Worm (Caenorhabditis elegans) whole organism, L4 larva: ENCODE measurements around the gene C39F7.1.

ENCODE experiments used
- D1046.2 ChIP-seq: fragments of 200-800 bp; sonication (Bioruptor generic); IDR thresholded peaks from 2 replicates; pipeline ENCODE4 v1.3.6; 2022; ENCODE audit warnings: missing genetic modification characterization, missing compliant biosample characterization
- F26F4.8 ChIP-seq: fragments of 200-800 bp; sonication (Bioruptor generic); conservative IDR thresholded peaks from 2 replicates; pipeline ENCODE4 v1.3.6; 2022; ENCODE audit warnings: missing genetic modification characterization, missing compliant biosample characterization
- F49E8.2 ChIP-seq: sonication (generic microtip); optimal IDR thresholded peaks from 2 replicates; lab custom pipeline; 2016; ENCODE audit warnings: missing compliant biosample characterization, mild to moderate bottlenecking, missing genetic modification characterization, borderline replicate concordance
- Y5F2A.4 ChIP-seq: fragments of 200-800 bp; sonication (Bioruptor generic); optimal IDR thresholded peaks from 2 replicates; lab custom pipeline; 2018; ENCODE audit warnings: mild to moderate bottlenecking, missing genetic modification characterization, missing compliant biosample characterization
- ZK546.5 ChIP-seq, 2 experiments: sonication (generic microtip); optimal IDR thresholded peaks; 2 replicates each; lab custom pipeline; 2017; ENCODE audit warnings: missing biosample characterization in 2 of 2, missing genetic modification characterization in 2 of 2
- aly-2 ChIP-seq: sonication (generic microtip); optimal IDR thresholded peaks from 2 replicates; lab custom pipeline; 2018; ENCODE audit warnings: missing biosample characterization, missing genetic modification characterization
- ama-1 ChIP-seq: fragments of 150-350 bp; optimal IDR thresholded peaks from 2 replicates; lab custom pipeline; 2014; ENCODE audit warnings: inconsistent platforms, mixed read lengths
- ceh-62 ChIP-seq: sonication (generic microtip); optimal IDR thresholded peaks from 2 replicates; lab custom pipeline; 2017; ENCODE audit warnings: missing biosample characterization, missing genetic modification characterization
- ces-1 ChIP-seq: fragments of 150-350 bp; sonication (generic microtip); optimal IDR thresholded peaks from 4 replicates; lab custom pipeline; 2014; ENCODE audit warnings: missing biosample characterization, missing genetic modification reagents, missing genetic modification characterization
- ctbp-1 ChIP-seq: fragments of 200-800 bp; sonication (Bioruptor generic); IDR thresholded peaks from 2 replicates; pipeline ENCODE4 v1.3.6; 2022; ENCODE audit warnings: missing genetic modification reagents, missing genetic modification characterization, missing compliant biosample characterization
- daf-12 ChIP-seq: fragments of 150-350 bp; optimal IDR thresholded peaks from 2 replicates; lab custom pipeline; 2014; ENCODE audit warnings: missing biosample characterization, missing genetic modification reagents, missing genetic modification characterization
- daf-16 ChIP-seq, 3 experiments: sonication (generic microtip); optimal IDR thresholded peaks; 2 replicates each; lab custom pipeline; 2016 to 2017; ENCODE audit warnings: missing genetic modification characterization in 3 of 3, missing genetic modification reagents in 3 of 3, mild to moderate bottlenecking in 2 of 3, missing compliant biosample characterization in 2 of 3, missing biosample characterization in 1 of 3, moderate library complexity in 1 of 3
- daf-8 ChIP-seq: fragments of 200-800 bp; sonication (Bioruptor generic); IDR thresholded peaks from 2 replicates; pipeline ENCODE4 v1.3.6; 2022; ENCODE audit warnings: missing genetic modification characterization, missing compliant biosample characterization
- dmd-6 ChIP-seq: fragments of 200-800 bp; sonication (Bioruptor generic); IDR thresholded peaks from 2 replicates; pipeline ENCODE4 v1.3.6; 2022; ENCODE audit warnings: missing genetic modification reagents, missing genetic modification characterization, missing compliant biosample characterization
- dmd-9 ChIP-seq: fragments of 200-800 bp; sonication (Bioruptor generic); IDR thresholded peaks from 2 replicates; pipeline ENCODE4 v1.3.6; 2022; ENCODE audit warnings: missing genetic modification reagents, missing genetic modification characterization, missing compliant biosample characterization
- dpl-1 ChIP-seq: fragments of 150-350 bp; optimal IDR thresholded peaks from 2 replicates; lab custom pipeline; 2014; ENCODE audit warnings: missing biosample characterization, missing genetic modification reagents, missing genetic modification characterization
- egl-43 ChIP-seq: fragments of 200-800 bp; sonication (Bioruptor generic); IDR thresholded peaks from 2 replicates; pipeline ENCODE4 v1.3.6; 2022; ENCODE audit warnings: missing genetic modification reagents, missing genetic modification characterization, missing compliant biosample characterization
- gei-8 ChIP-seq: fragments of 200-800 bp; sonication (Bioruptor generic); optimal IDR thresholded peaks from 2 replicates; lab custom pipeline; 2018; ENCODE audit warnings: mild to moderate bottlenecking, missing genetic modification characterization, missing compliant biosample characterization
- hif-1 ChIP-seq, 2 experiments: sonication (generic microtip); optimal IDR thresholded peaks; 2 replicates each; lab custom pipeline; 2016 to 2017; ENCODE audit warnings: missing compliant biosample characterization in 2 of 2, missing genetic modification characterization in 2 of 2, missing genetic modification reagents in 2 of 2, missing genotype in 2 of 2, mild to moderate bottlenecking in 1 of 2
- hlh-30 ChIP-seq: sonication (generic microtip); optimal IDR thresholded peaks from 2 replicates; lab custom pipeline; 2017; ENCODE audit warnings: antibody characterized with exemption, mild to moderate bottlenecking, missing genetic modification characterization, missing compliant biosample characterization; ENCODE audit not compliant: insufficient read depth
- lin-39 ChIP-seq: fragments of 150-350 bp; optimal IDR thresholded peaks from 2 replicates; lab custom pipeline; 2014; ENCODE audit warnings: missing biosample characterization, missing genetic modification reagents, missing genetic modification characterization
- lir-3 ChIP-seq: sonication (generic microtip); optimal IDR thresholded peaks from 2 replicates; lab custom pipeline; 2016; ENCODE audit warnings: mild to moderate bottlenecking, missing genetic modification characterization, missing compliant biosample characterization
- mdt-29 ChIP-seq: fragments of 200-800 bp; sonication (Bioruptor generic); IDR thresholded peaks from 2 replicates; pipeline ENCODE4 v1.3.6; 2022; ENCODE audit warnings: missing genetic modification reagents, missing genetic modification characterization, missing compliant biosample characterization
- mep-1 ChIP-seq: fragments of 150-350 bp; sonication (generic microtip); optimal IDR thresholded peaks from 3 replicates; lab custom pipeline; 2014; ENCODE audit warnings: missing biosample characterization, missing genetic modification characterization
- mes-2 ChIP-seq: sonication (generic microtip); optimal IDR thresholded peaks from 2 replicates; lab custom pipeline; 2016; ENCODE audit warnings: missing genotype, mild to moderate bottlenecking, missing genetic modification characterization, missing compliant biosample characterization; ENCODE audit not compliant: poor library complexity, severe bottlenecking
- nhr-11 ChIP-seq: fragments of 150-350 bp; optimal IDR thresholded peaks from 2 replicates; lab custom pipeline; 2014; ENCODE audit warnings: missing biosample characterization, missing genetic modification characterization
- nhr-237 ChIP-seq: sonication (generic microtip); optimal IDR thresholded peaks from 2 replicates; lab custom pipeline; 2017; ENCODE audit warnings: missing biosample characterization, missing genetic modification characterization
- nhr-25 ChIP-seq: sonication (generic microtip); optimal IDR thresholded peaks from 2 replicates; lab custom pipeline; 2017; ENCODE audit warnings: missing genetic modification characterization, mild to moderate bottlenecking, missing compliant biosample characterization, antibody characterized with exemption, moderate library complexity, borderline replicate concordance; ENCODE audit not compliant: insufficient read depth
- nhr-42 ChIP-seq: fragments of 200-800 bp; sonication (Bioruptor generic); IDR thresholded peaks from 2 replicates; pipeline ENCODE4 v1.3.6; 2022; ENCODE audit warnings: missing genetic modification characterization, missing compliant biosample characterization
- nhr-48 ChIP-seq: sonication (generic microtip); optimal IDR thresholded peaks from 2 replicates; lab custom pipeline; 2016; ENCODE audit warnings: mild to moderate bottlenecking, missing genetic modification characterization, missing compliant biosample characterization
- pqm-1 ChIP-seq: sonication (generic microtip); optimal IDR thresholded peaks from 2 replicates; lab custom pipeline; 2017; ENCODE audit warnings: missing biosample characterization, missing genetic modification characterization
- saeg-2 ChIP-seq: fragments of 200-800 bp; sonication (Bioruptor generic); IDR thresholded peaks from 2 replicates; pipeline ENCODE4 v1.3.6; 2022; ENCODE audit warnings: missing genetic modification reagents, missing genetic modification characterization, missing compliant biosample characterization
- sdz-12 ChIP-seq: fragments of 200-800 bp; sonication (Bioruptor generic); optimal IDR thresholded peaks from 2 replicates; lab custom pipeline; 2018; ENCODE audit warnings: mild to moderate bottlenecking, missing genetic modification characterization, missing compliant biosample characterization
- set-16 ChIP-seq: fragments of 200-800 bp; sonication (Bioruptor generic); IDR thresholded peaks from 2 replicates; pipeline ENCODE4 v1.3.6; 2022; ENCODE audit warnings: missing genetic modification reagents, missing genetic modification characterization, missing compliant biosample characterization
- skn-1 ChIP-seq: fragments of 150-350 bp; optimal IDR thresholded peaks from 2 replicates; lab custom pipeline; 2014; ENCODE audit warnings: missing biosample characterization, missing genetic modification characterization
- snpc-4 ChIP-seq: fragments of 150-350 bp; optimal IDR thresholded peaks from 2 replicates; lab custom pipeline; 2014; ENCODE audit warnings: missing biosample characterization, missing genetic modification characterization
- spr-1 ChIP-seq: sonication (generic microtip); optimal IDR thresholded peaks from 2 replicates; lab custom pipeline; 2016; ENCODE audit warnings: mild to moderate bottlenecking, missing genetic modification characterization, missing compliant biosample characterization
- tag-97 ChIP-seq: fragments of 200-800 bp; sonication (Bioruptor generic); IDR thresholded peaks from 2 replicates; pipeline ENCODE4 v1.3.6; 2022; ENCODE audit warnings: missing genetic modification characterization, missing compliant biosample characterization
- unc-130 ChIP-seq: sonication (generic microtip); optimal IDR thresholded peaks from 2 replicates; lab custom pipeline; 2016; ENCODE audit warnings: missing genetic modification reagents, missing genetic modification characterization, missing compliant biosample characterization
- unc-39 ChIP-seq: sonication (generic microtip); optimal IDR thresholded peaks from 2 replicates; lab custom pipeline; 2017; ENCODE audit warnings: missing biosample characterization, missing genetic modification characterization
- unc-62 ChIP-seq, 3 experiments: fragments of 150-350 bp in 1 of 3; sonication (generic microtip); optimal IDR thresholded peaks in 2 of 3; peaks in 1 of 3; 1 replicate in 1 of 3; 2 replicates in 2 of 3; lab custom pipeline; 2014 to 2017; ENCODE audit warnings: missing biosample characterization in 3 of 3, missing genetic modification characterization in 3 of 3, missing genetic modification reagents in 3 of 3, missing genotype in 1 of 3
- zip-11 ChIP-seq: fragments of 200-800 bp; sonication (Bioruptor generic); IDR thresholded peaks from 2 replicates; pipeline ENCODE4 v1.3.6; 2022; ENCODE audit warnings: missing genetic modification characterization, missing compliant biosample characterization
- ztf-11 ChIP-seq: fragments of 150-350 bp; optimal IDR thresholded peaks from 2 replicates; lab custom pipeline; 2014; ENCODE audit warnings: missing biosample characterization, missing genetic modification characterization

Gene C39F7.1

ce11 chrV:1226239-1226638, 33.9 kb upstream of the C39F7.1 start:
- TF ChIP-seq ctbp-1 (GFP tag; lab: Robert Waterston, UW) (no peak), F26F4.8 (GFP tag; lab: Robert Waterston, UW) (no peak), mdt-29 (GFP tag; lab: Robert Waterston, UW) (no peak), ztf-11 (tag; lab: Kevin White, UChicago) (no peak), tag-97 (no peak), D1046.2 (GFP tag; lab: Robert Waterston, UW) (no peak), daf-8 (GFP tag; lab: Robert Waterston, UW) (no peak), nhr-42 (GFP tag; lab: Robert Waterston, UW) (no peak), nhr-237 (no peak), ceh-62 (tag; lab: Kevin White, UChicago) (no peak), dmd-6 (no peak), ces-1 (GFP tag; lab: Kevin White, UChicago) (no peak), lir-3 (tag; lab: Kevin White, UChicago) (no peak), snpc-4 (tag; lab: Kevin White, UChicago) (no peak), lin-39 (tag; lab: Kevin White, UChicago) (no peak)

ce11 chrV:1227756-1228665, 32.1 kb upstream of the C39F7.1 start:
- peak in 1 of 2 experiments; percentile 85 for TF ChIP-seq unc-62 (GFP tag; optimal IDR thresholded peaks at IDR 0.05 in 1 of 2; lab: Kevin White, UChicago)
- no peak for TF ChIP-seq unc-62 (tag; optimal IDR thresholded peaks at IDR 0.05; lab: Kevin White, UChicago)
- TF ChIP-seq saeg-2 (GFP tag; lab: Robert Waterston, UW) = no peak

- TF ChIP-seq daf-8 (GFP tag; lab: Robert Waterston, UW) = no peak
- TF ChIP-seq hlh-30 = peak; percentile 11
- no peak for TF ChIP-seq spr-1 (tag; lab: Kevin White, UChicago)
- no peak for TF ChIP-seq skn-1 (tag; lab: Kevin White, UChicago)
- no peak for TF ChIP-seq nhr-25 (tag; lab: Kevin White, UChicago)
- no peak for TF ChIP-seq sdz-12 (GFP tag; lab: Kevin White, UChicago)
- TF ChIP-seq egl-43 (GFP tag; lab: Robert Waterston, UW) = no peak
- no peak for TF ChIP-seq F49E8.2
- TF ChIP-seq zip-11 = no peak
- no peak for TF ChIP-seq ZK546.5 (tag; optimal IDR thresholded peaks at IDR 0.05; lab: Kevin White, UChicago)
- no peak for TF ChIP-seq nhr-48 (tag; lab: Kevin White, UChicago)
- no peak for TF ChIP-seq dpl-1 (GFP tag; lab: Kevin White, UChicago)
- no peak for TF ChIP-seq mes-2
- TF ChIP-seq unc-39 (tag; lab: Kevin White, UChicago) = no peak
- TF ChIP-seq ama-1 (lab: Kevin White, UChicago) = no peak
- TF ChIP-seq D1046.2 (GFP tag; lab: Robert Waterston, UW) = no peak
- no peak for TF ChIP-seq dmd-9 (GFP tag; lab: Robert Waterston, UW)
- TF ChIP-seq F26F4.8 (GFP tag; lab: Robert Waterston, UW) = no peak
- TF ChIP-seq unc-62 (GFP tag; optimal IDR thresholded peaks at IDR 0.05 in 1 of 2; lab: Kevin White, UChicago) = peak in 1 of 2 experiments; percentile 94
- TF ChIP-seq unc-62 (tag; optimal IDR thresholded peaks at IDR 0.05; lab: Kevin White, UChicago) = no peak
- no peak for TF ChIP-seq aly-2 (tag; lab: Kevin White, UChicago)
- peak in 1 of 2 experiments; percentile 95 for TF ChIP-seq daf-16 (GFP tag; optimal IDR thresholded peaks at IDR 0.05; lab: Kevin White, UChicago)
- TF ChIP-seq daf-16 (tag; optimal IDR thresholded peaks at IDR 0.05; lab: Kevin White, UChicago) = no peak
- TF ChIP-seq pqm-1 (tag; lab: Kevin White, UChicago) = no peak
- peak in 1 of 2 experiments; percentile 17 for TF ChIP-seq hif-1 (tag; optimal IDR thresholded peaks at IDR 0.05; lab: Kevin White, UChicago)
- TF ChIP-seq gei-8 (GFP tag; lab: Kevin White, UChicago) = no peak
- TF ChIP-seq set-16 (GFP tag; lab: Robert Waterston, UW) = peak; percentile 20; the same call in 1 of the 2 replicates
- TF ChIP-seq nhr-11 (tag; lab: Kevin White, UChicago) = peak; percentile 66
- TF ChIP-seq daf-12 = no peak
- TF ChIP-seq unc-130 (GFP tag; lab: Kevin White, UChicago) = no peak
- no peak for TF ChIP-seq mep-1 (tag; lab: Kevin White, UChicago)
- TF ChIP-seq Y5F2A.4 (GFP tag; lab: Kevin White, UChicago) = no peak
These were observed 31.1 kb upstream of the C39F7.1 start for ce11 chrV:1228884-1229662.
